Worm (Caenorhabditis elegans) whole organism, L1 larva: Measurements from ENCODE around the gene srx-5.

ENCODE experiments used
- C04F5.9 ChIP-seq: sonication (generic microtip); optimal IDR thresholded peaks from 2 replicates; lab custom pipeline; 2016; ENCODE audit warnings: missing genetic modification characterization, missing compliant biosample characterization
- C16A3.4 ChIP-seq: fragments of 150-350 bp; optimal IDR thresholded peaks from 2 replicates; lab custom pipeline; 2014; ENCODE audit warnings: missing biosample characterization, missing genetic modification characterization
- Y116A8C.19 ChIP-seq: sonication (generic microtip); optimal IDR thresholded peaks from 2 replicates; lab custom pipeline; 2016; ENCODE audit warnings: missing compliant biosample characterization, missing genetic modification characterization, borderline replicate concordance
- aly-2 ChIP-seq: fragments of 150-350 bp; optimal IDR thresholded peaks from 2 replicates; lab custom pipeline; 2014; ENCODE audit warnings: missing biosample characterization, missing genetic modification characterization
- ama-1 ChIP-seq: fragments of 150-350 bp; optimal IDR thresholded peaks from 2 replicates; lab custom pipeline; 2014
- dsc-1 ChIP-seq: sonication (generic microtip); optimal IDR thresholded peaks from 2 replicates; lab custom pipeline; 2016; ENCODE audit warnings: mild to moderate bottlenecking, missing genetic modification characterization, missing compliant biosample characterization
- efl-1 ChIP-seq, 4 experiments: fragments of 150-350 bp; optimal IDR thresholded peaks in 3 of 4; peaks in 1 of 4; 1 replicate in 1 of 4; 2 replicates in 3 of 4; lab custom pipeline; 2014; ENCODE audit warnings: missing biosample characterization in 2 of 4, missing genetic modification characterization in 2 of 4, missing genetic modification reagents in 2 of 4
- elt-2 ChIP-seq: sonication (generic microtip); optimal IDR thresholded peaks from 2 replicates; lab custom pipeline; 2016; ENCODE audit warnings: missing genetic modification characterization, mild to moderate bottlenecking, inconsistent platforms, missing compliant biosample characterization, missing genetic modification reagents
- elt-3 ChIP-seq, 6 experiments: fragments of 150-350 bp in 1 of 6; sonication (generic microtip); optimal IDR thresholded peaks; 2 replicates each; lab custom pipeline; 2017 to 2018; ENCODE audit warnings: missing biosample characterization in 6 of 6, missing genetic modification characterization in 6 of 6, inconsistent platforms in 1 of 6
- ets-5 ChIP-seq: fragments of 200-800 bp; sonication (Bioruptor generic); IDR thresholded peaks from 2 replicates; pipeline ENCODE4 v1.3.6; 2022; ENCODE audit warnings: missing genetic modification characterization, missing compliant biosample characterization
- isw-1 ChIP-seq: fragments of 200-800 bp; sonication (Bioruptor generic); IDR thresholded peaks from 2 replicates; pipeline ENCODE4 v1.3.6; 2022; ENCODE audit warnings: missing genetic modification characterization, missing compliant biosample characterization
- lin-35 ChIP-seq, 2 experiments: fragments of 150-350 bp; optimal IDR thresholded peaks; 2 replicates each; lab custom pipeline; 2014; ENCODE audit warnings: missing biosample characterization in 2 of 2, missing genetic modification characterization in 2 of 2, missing genetic modification reagents in 2 of 2
- lin-39 ChIP-seq: fragments of 150-350 bp; optimal IDR thresholded peaks from 2 replicates; lab custom pipeline; 2014; ENCODE audit warnings: missing biosample characterization, missing genetic modification reagents, missing genetic modification characterization
- lir-3 ChIP-seq: sonication (generic microtip); optimal IDR thresholded peaks from 2 replicates; lab custom pipeline; 2016; ENCODE audit warnings: mild to moderate bottlenecking, missing genetic modification characterization, moderate library complexity, missing compliant biosample characterization; ENCODE audit not compliant: poor library complexity
- nhr-19 ChIP-seq: fragments of 200-800 bp; sonication (Bioruptor generic); conservative IDR thresholded peaks from 2 replicates; pipeline ENCODE4 v1.3.6; 2022; ENCODE audit warnings: missing genetic modification characterization, missing compliant biosample characterization
- nhr-85 ChIP-seq: sonication (generic microtip); peaks from one replicate; lab custom pipeline; 2016; ENCODE audit warnings: missing genetic modification characterization, inconsistent platforms, missing compliant biosample characterization
- nhr-90 ChIP-seq: sonication (generic microtip); optimal IDR thresholded peaks from 2 replicates; lab custom pipeline; 2016; ENCODE audit warnings: mild to moderate bottlenecking, missing genetic modification characterization, missing compliant biosample characterization; ENCODE audit not compliant: poor library complexity
- pax-3 ChIP-seq: fragments of 200-800 bp; sonication (Bioruptor generic); optimal IDR thresholded peaks from 2 replicates; lab custom pipeline; 2018; ENCODE audit warnings: mild to moderate bottlenecking, missing genetic modification characterization, moderate library complexity, missing compliant biosample characterization
- rnt-1 ChIP-seq: sonication (generic microtip); optimal IDR thresholded peaks from 2 replicates; lab custom pipeline; 2016; ENCODE audit warnings: mild to moderate bottlenecking, missing genetic modification characterization, moderate library complexity, missing compliant biosample characterization
- snu-23 ChIP-seq: sonication (generic microtip); optimal IDR thresholded peaks from 2 replicates; lab custom pipeline; 2016; ENCODE audit warnings: missing genetic modification characterization, missing compliant biosample characterization
- sptf-1 ChIP-seq: fragments of 150-350 bp; optimal IDR thresholded peaks from 2 replicates; lab custom pipeline; 2014; ENCODE audit warnings: missing biosample characterization, missing genetic modification characterization
- sup-37 ChIP-seq: fragments of 200-800 bp; sonication (Bioruptor generic); optimal IDR thresholded peaks from 2 replicates; lab custom pipeline; 2018; ENCODE audit warnings: mild to moderate bottlenecking, missing genetic modification characterization, missing compliant biosample characterization
- unc-86 ChIP-seq: sonication (generic microtip); optimal IDR thresholded peaks from 2 replicates; lab custom pipeline; 2016; ENCODE audit warnings: missing genetic modification characterization, missing compliant biosample characterization
- zip-4 ChIP-seq: fragments of 200-800 bp; sonication (Bioruptor generic); optimal IDR thresholded peaks from 2 replicates; lab custom pipeline; 2018; ENCODE audit warnings: mild to moderate bottlenecking, missing genetic modification characterization, moderate library complexity, missing compliant biosample characterization
- ztf-4 ChIP-seq: fragments of 150-350 bp; optimal IDR thresholded peaks from 2 replicates; lab custom pipeline; 2014; ENCODE audit warnings: missing biosample characterization, missing genetic modification characterization

srx-5 gene

ce11 chrV:723895-724352 lies 24.0 kb downstream of the srx-5 start, which contains the start of gene fbxb-72 (continued):
- no peak for TF ChIP-seq Y116A8C.19 (tag; lab: Kevin White, UChicago)
- TF ChIP-seq C04F5.9 (tag; lab: Kevin White, UChicago), result peak; percentile 21
- peak; percentile 85 for TF ChIP-seq ztf-4 (tag; lab: Kevin White, UChicago)

- peak; percentile 8 for TF ChIP-seq elt-2 (tag; lab: Kevin White, UChicago)
- no peak for TF ChIP-seq lin-39
- no peak for TF ChIP-seq nhr-19 (GFP tag; lab: Robert Waterston, UW)
- TF ChIP-seq nhr-90 (tag; lab: Kevin White, UChicago), result peak; percentile 56
- no peak for TF ChIP-seq efl-1 (optimal IDR thresholded peaks at IDR 0.05; lab: Kevin White, UChicago)
- peak in 1 of 2 experiments; percentile 93 for TF ChIP-seq efl-1 (GFP tag; optimal IDR thresholded peaks at IDR 0.05 in 1 of 2; lab: Kevin White, UChicago)
- TF ChIP-seq aly-2 (tag; lab: Kevin White, UChicago), result peak; percentile 97
- peak; percentile 10 for TF ChIP-seq lir-3 (tag; lab: Kevin White, UChicago)
- TF ChIP-seq ama-1 (lab: Kevin White, UChicago), result peak; percentile 60
- peak; percentile 9 for TF ChIP-seq rnt-1 (tag; lab: Kevin White, UChicago)
These were observed 24.6 kb downstream of the srx-5 start for ce11 chrV:724470-724890.

- no peak for TF ChIP-seq unc-86 (tag; lab: Kevin White, UChicago)
- TF ChIP-seq efl-1 (optimal IDR thresholded peaks at IDR 0.05; lab: Kevin White, UChicago), result no peak
- peak in 1 of 2 experiments; percentile 84 for TF ChIP-seq efl-1 (GFP tag; optimal IDR thresholded peaks at IDR 0.05 in 1 of 2; lab: Kevin White, UChicago)
- no peak for TF ChIP-seq rnt-1 (tag; lab: Kevin White, UChicago)
- peak; percentile 34 for TF ChIP-seq aly-2 (tag; lab: Kevin White, UChicago)
- TF ChIP-seq dsc-1 (tag; lab: Kevin White, UChicago), result no peak
- peak; percentile 31 for TF ChIP-seq C04F5.9 (tag; lab: Kevin White, UChicago)
- no peak for TF ChIP-seq sptf-1 (tag; lab: Kevin White, UChicago)
- peak; percentile 92 for TF ChIP-seq ama-1 (lab: Kevin White, UChicago)
- peak; percentile 5 for TF ChIP-seq sup-37
- peak; percentile 49 for TF ChIP-seq nhr-85 (tag; lab: Kevin White, UChicago)
- no peak for TF ChIP-seq zip-4 (GFP tag; lab: Kevin White, UChicago)
- peak; percentile 27 for TF ChIP-seq snu-23 (GFP tag; lab: Kevin White, UChicago)
- TF ChIP-seq C16A3.4 (tag; lab: Kevin White, UChicago), result peak; percentile 32
- no peak for TF ChIP-seq ets-5 (GFP tag; lab: Robert Waterston, UW)
These were observed 25.3 kb downstream of the srx-5 start for ce11 chrV:724946-725806.

ce11 chrV:725807-726572 lies 26.1 kb downstream of the srx-5 start:
- peak in 1 of 2 experiments; percentile 58 for TF ChIP-seq lin-35 (GFP tag; optimal IDR thresholded peaks at IDR 0.05; lab: Kevin White, UChicago)
- no peak for TF ChIP-seq isw-1 (GFP tag; lab: Robert Waterston, UW)
- peak in 1 of 6 experiments; percentile 38 for TF ChIP-seq elt-3 (tag; optimal IDR thresholded peaks at IDR 0.05; lab: Kevin White, UChicago)
- peak; percentile 66 for TF ChIP-seq ama-1 (lab: Kevin White, UChicago)
- TF ChIP-seq pax-3, result no peak
- peak; percentile 7 for TF ChIP-seq lir-3 (tag; lab: Kevin White, UChicago)
- peak; percentile 1 for TF ChIP-seq aly-2 (tag; lab: Kevin White, UChicago)
- no peak for TF ChIP-seq efl-1 (optimal IDR thresholded peaks at IDR 0.05; lab: Kevin White, UChicago)
- peak in 1 of 2 experiments; percentile 82 for TF ChIP-seq efl-1 (GFP tag; optimal IDR thresholded peaks at IDR 0.05 in 1 of 2; lab: Kevin White, UChicago)
- TF ChIP-seq, all 84 proteins: peak for 6
